Fruit fly (Drosophila melanogaster) whole organism, embryonic: Measurements from ENCODE around the gene CG7987.

Experiments
- Awh ChIP-seq: fragments of 200-800 bp; sonication (Bioruptor generic); IDR thresholded peaks from 2 replicates; pipeline ENCODE4, ENCODE4 v1.3.6; 2022; ENCODE audit warnings: missing biosample characterization, missing genetic modification characterization
- CG10565 ChIP-seq: fragments of 200-800 bp; sonication (Bioruptor generic); optimal IDR thresholded peaks from 3 replicates; lab custom pipeline; 2016; ENCODE audit warnings: missing biosample characterization, mild to moderate bottlenecking, missing genetic modification characterization
- CG11398 ChIP-seq: fragments of 200-800 bp; sonication (Bioruptor generic); optimal IDR thresholded peaks from 2 replicates; lab custom pipeline; 2016; ENCODE audit warnings: missing biosample characterization, missing genetic modification characterization
- CG12236 ChIP-seq: fragments of 200-800 bp; sonication (Bioruptor generic); optimal IDR thresholded peaks from 2 replicates; lab custom pipeline; 2016; ENCODE audit warnings: missing biosample characterization, missing genetic modification characterization
- CG13287 ChIP-seq: fragments of 200-800 bp; sonication (Bioruptor generic); IDR thresholded peaks from 2 replicates; pipeline ENCODE4 v1.3.6; 2022; ENCODE audit warnings: missing biosample characterization, missing genetic modification characterization; ENCODE audit not compliant: partially characterized antibody
- CG13296 ChIP-seq: fragments of 200-800 bp; sonication (Bioruptor generic); optimal IDR thresholded peaks from 3 replicates; lab custom pipeline; 2018; ENCODE audit warnings: missing biosample characterization, mild to moderate bottlenecking, missing genetic modification characterization
- CG17568 ChIP-seq: fragments of 200-800 bp; sonication (Bioruptor generic); optimal IDR thresholded peaks from 2 replicates; lab custom pipeline; 2018; ENCODE audit warnings: missing biosample characterization, mild to moderate bottlenecking, missing genetic modification characterization, moderate library complexity
- CG2202 ChIP-seq: fragments of 200-800 bp; sonication (Bioruptor generic); optimal IDR thresholded peaks from 2 replicates; lab custom pipeline; 2018; ENCODE audit warnings: missing biosample characterization, mild to moderate bottlenecking, missing genetic modification characterization
- CG30020 ChIP-seq: fragments of 200-800 bp; optimal IDR thresholded peaks from 2 replicates; lab custom pipeline; 2019; ENCODE audit warnings: missing biosample characterization, mild to moderate bottlenecking, missing genetic modification characterization, moderate library complexity
- CG31441 ChIP-seq: fragments of 200-800 bp; sonication (Bioruptor generic); IDR thresholded peaks from 2 replicates; pipeline ENCODE4 v1.3.6; 2022; ENCODE audit warnings: missing biosample characterization, missing genetic modification characterization
- CG34422 ChIP-seq: fragments of 200-800 bp; sonication (Bioruptor generic); IDR thresholded peaks from 3 replicates; pipeline ENCODE4 v1.3.6; 2022; ENCODE audit warnings: missing biosample characterization, missing genetic modification characterization
- CG3838 ChIP-seq: fragments of 200-800 bp; sonication (Bioruptor generic); optimal IDR thresholded peaks from 3 replicates; lab custom pipeline; 2016; ENCODE audit warnings: missing biosample characterization, missing genetic modification characterization
- CG5180 ChIP-seq: fragments of 200-800 bp; sonication (Bioruptor generic); optimal IDR thresholded peaks from 3 replicates; lab custom pipeline; 2017; ENCODE audit warnings: missing biosample characterization, missing genetic modification characterization, mild to moderate bottlenecking, moderate library complexity, missing genetic modification reagents
- CG5245 ChIP-seq: fragments of 200-800 bp; sonication (Bioruptor generic); optimal IDR thresholded peaks from 3 replicates; lab custom pipeline; 2016; ENCODE audit warnings: missing biosample characterization, missing genetic modification characterization
- CG6683 ChIP-seq: fragments of 200-800 bp; sonication (Bioruptor generic); optimal IDR thresholded peaks from 2 replicates; lab custom pipeline; 2017; ENCODE audit warnings: missing biosample characterization, mild to moderate bottlenecking, missing genetic modification characterization, missing genetic modification reagents
- CG6813 ChIP-seq: fragments of 200-800 bp; sonication (Bioruptor generic); optimal IDR thresholded peaks from 2 replicates; lab custom pipeline; 2017; ENCODE audit warnings: missing biosample characterization, missing genetic modification characterization, mild to moderate bottlenecking, moderate library complexity, missing genetic modification reagents
- CG7357 ChIP-seq: fragments of 200-800 bp; sonication (Bioruptor generic); IDR thresholded peaks from 3 replicates; pipeline ENCODE4 v1.3.6; 2022; ENCODE audit warnings: missing biosample characterization, missing genetic modification characterization
- CG7556 ChIP-seq: fragments of 200-800 bp; sonication (Bioruptor generic); optimal IDR thresholded peaks from 2 replicates; lab custom pipeline; 2017; ENCODE audit warnings: missing biosample characterization, mild to moderate bottlenecking, missing genetic modification characterization
- CG7839 ChIP-seq: fragments of 200-800 bp; sonication (Bioruptor generic); optimal IDR thresholded peaks from 3 replicates; lab custom pipeline; 2018; ENCODE audit warnings: missing biosample characterization, mild to moderate bottlenecking, missing genetic modification characterization, moderate library complexity
- CG8765 ChIP-seq: fragments of 200-800 bp; sonication (Bioruptor generic); IDR thresholded peaks from 2 replicates; pipeline ENCODE4 v1.3.6; 2022; ENCODE audit warnings: missing biosample characterization, missing genetic modification characterization
- CHES-1-like ChIP-seq: fragments of 200-800 bp; sonication (Bioruptor generic); optimal IDR thresholded peaks from 2 replicates; lab custom pipeline; 2016; ENCODE audit warnings: missing biosample characterization, missing genetic modification characterization
- Chrac-16 ChIP-seq: fragments of 200-800 bp; sonication (Bioruptor generic); optimal IDR thresholded peaks from 3 replicates; lab custom pipeline; 2016; ENCODE audit warnings: missing biosample characterization, missing genetic modification characterization
- CoRest ChIP-seq: fragments of 200-800 bp; sonication (Bioruptor generic); optimal IDR thresholded peaks from 3 replicates; lab custom pipeline; 2018; ENCODE audit warnings: missing biosample characterization, mild to moderate bottlenecking, missing genetic modification characterization, moderate library complexity
- Dref ChIP-seq: fragments of 200-800 bp; sonication (Bioruptor generic); IDR thresholded peaks from 2 replicates; pipeline ENCODE4 v1.3.6; 2022; ENCODE audit warnings: missing biosample characterization, missing genetic modification characterization
- HLH4C ChIP-seq: fragments of 200-800 bp; sonication (Bioruptor generic); IDR thresholded peaks from 3 replicates; pipeline ENCODE4 v1.3.6; 2022; ENCODE audit warnings: missing biosample characterization, missing genetic modification characterization; ENCODE audit not compliant: partially characterized antibody
- HmgZ ChIP-seq: fragments of 200-800 bp; sonication (Bioruptor generic); optimal IDR thresholded peaks from 2 replicates; lab custom pipeline; 2018; ENCODE audit warnings: missing biosample characterization, mild to moderate bottlenecking, missing genetic modification characterization
- Lhr ChIP-seq: fragments of 200-800 bp; sonication (Bioruptor generic); optimal IDR thresholded peaks from 3 replicates; lab custom pipeline; 2017; ENCODE audit warnings: mild to moderate bottlenecking, missing biosample characterization, missing genetic modification reagents, missing genetic modification characterization
- Med ChIP-seq: fragments of 200-800 bp; sonication (Bioruptor generic); peaks from one replicate; lab custom pipeline; 2016; ENCODE audit warnings: missing biosample characterization, missing genetic modification characterization, mild to moderate bottlenecking, inconsistent platforms, moderate library complexity
- NFAT ChIP-seq: fragments of 200-800 bp; sonication (Bioruptor generic); IDR thresholded peaks from 2 replicates; pipeline ENCODE4 v1.3.6; 2022; ENCODE audit warnings: missing biosample characterization, missing genetic modification characterization
- Opbp ChIP-seq: fragments of 200-800 bp; sonication (Bioruptor generic); IDR thresholded peaks from 3 replicates; pipeline ENCODE4 v1.3.6; 2022; ENCODE audit warnings: missing biosample characterization, missing genetic modification characterization; ENCODE audit not compliant: partially characterized antibody
- Six4 ChIP-seq: fragments of 200-800 bp; sonication (Bioruptor generic); optimal IDR thresholded peaks from 2 replicates; lab custom pipeline; 2016; ENCODE audit warnings: missing biosample characterization, missing genetic modification characterization
- amos ChIP-seq: fragments of 200-800 bp; sonication (Bioruptor generic); IDR thresholded peaks from 2 replicates; pipeline ENCODE4 v1.3.6; 2022; ENCODE audit warnings: missing biosample characterization, missing genetic modification characterization; ENCODE audit not compliant: partially characterized antibody
- bab2 ChIP-seq: fragments of 200-800 bp; sonication (Bioruptor generic); optimal IDR thresholded peaks from 2 replicates; lab custom pipeline; 2016; ENCODE audit warnings: missing biosample characterization, missing genetic modification characterization
- cad ChIP-seq: fragments of >200 bp; optimal IDR thresholded peaks from 2 replicates; lab custom pipeline; 2017; ENCODE audit warnings: missing biosample characterization, missing genetic modification characterization
- caup ChIP-seq: fragments of 200-800 bp; sonication (Bioruptor generic); optimal IDR thresholded peaks from 3 replicates; lab custom pipeline; 2017; ENCODE audit warnings: missing biosample characterization, mild to moderate bottlenecking, missing genetic modification characterization, moderate library complexity; ENCODE audit not compliant: severe bottlenecking
- chif ChIP-seq, 2 experiments: fragments of 200-800 bp; sonication (Bioruptor generic); optimal IDR thresholded peaks; 3 replicates each; lab custom pipeline; 2016; ENCODE audit warnings: missing biosample characterization in 2 of 2, missing genetic modification characterization in 2 of 2
- dysf ChIP-seq: fragments of 200-800 bp; sonication (Bioruptor generic); IDR thresholded peaks from 3 replicates; pipeline ENCODE4 v1.3.6; 2022; ENCODE audit warnings: missing biosample characterization, missing genetic modification characterization
- fd96Cb ChIP-seq: fragments of 200-800 bp; sonication (Bioruptor generic); optimal IDR thresholded peaks from 2 replicates; lab custom pipeline; 2018; ENCODE audit warnings: missing biosample characterization, mild to moderate bottlenecking, missing genetic modification characterization, moderate library complexity
- gfzf ChIP-seq: fragments of 200-800 bp; sonication (Bioruptor generic); optimal IDR thresholded peaks from 2 replicates; lab custom pipeline; 2016; ENCODE audit warnings: missing biosample characterization, mild to moderate bottlenecking, missing genetic modification characterization, moderate library complexity
- gsb ChIP-seq: fragments of 200-800 bp; sonication (Bioruptor generic); IDR thresholded peaks from 2 replicates; pipeline ENCODE4 v1.3.6; 2022; ENCODE audit warnings: missing biosample characterization, missing genetic modification characterization
- ham ChIP-seq: fragments of 200-800 bp; sonication (Bioruptor generic); IDR thresholded peaks from 2 replicates; pipeline ENCODE4 v1.3.6; 2022; ENCODE audit warnings: missing biosample characterization, missing genetic modification characterization
- lilli ChIP-seq: fragments of 200-800 bp; sonication (Bioruptor generic); optimal IDR thresholded peaks from 3 replicates; lab custom pipeline; 2016; ENCODE audit warnings: missing biosample characterization, missing genetic modification characterization
- maf-S ChIP-seq: fragments of 200-800 bp; sonication (Bioruptor generic); optimal IDR thresholded peaks from 2 replicates; lab custom pipeline; 2016; ENCODE audit warnings: missing biosample characterization, missing genetic modification characterization
- shn ChIP-seq: fragments of 200-800 bp; sonication (Bioruptor generic); optimal IDR thresholded peaks from 3 replicates; lab custom pipeline; 2016; ENCODE audit warnings: missing biosample characterization, missing genetic modification characterization
- sna ChIP-seq: fragments of 200-800 bp; sonication (Bioruptor generic); IDR thresholded peaks from 2 replicates; pipeline ENCODE4 v1.3.6; 2022; ENCODE audit warnings: missing biosample characterization, missing genetic modification characterization; ENCODE audit not compliant: partially characterized antibody
- sr ChIP-seq: fragments of 200-800 bp; sonication (Bioruptor generic); IDR thresholded peaks from 3 replicates; pipeline ENCODE4 v1.3.6; 2022; ENCODE audit warnings: missing biosample characterization, missing genetic modification characterization
- tap ChIP-seq: fragments of 200-800 bp; optimal IDR thresholded peaks from 3 replicates; lab custom pipeline; 2019; ENCODE audit warnings: missing biosample characterization, mild to moderate bottlenecking, missing genetic modification characterization, moderate library complexity
- unc-4 ChIP-seq: fragments of 200-800 bp; sonication (Bioruptor generic); IDR thresholded peaks from 2 replicates; pipeline ENCODE4 v1.3.6; 2022; ENCODE audit warnings: missing biosample characterization, missing genetic modification characterization; ENCODE audit not compliant: partially characterized antibody
- vfl ChIP-seq: fragments of 200-800 bp; sonication (Bioruptor generic); optimal IDR thresholded peaks from 2 replicates; lab custom pipeline; 2016; ENCODE audit warnings: missing biosample characterization, missing genetic modification characterization
- yki ChIP-seq: fragments of >200 bp; optimal IDR thresholded peaks from 3 replicates; lab custom pipeline; 2018
- zfh1 ChIP-seq: fragments of 200-800 bp; sonication (Bioruptor generic); IDR thresholded peaks from 3 replicates; pipeline ENCODE4 v1.3.6; 2022; ENCODE audit warnings: missing biosample characterization, missing genetic modification characterization

CG7987 gene

dm6 chr3R:14624088-14624619, 48.5 kb upstream of the CG7987 start (continued):
- TF ChIP-seq Awh (GFP tag; lab: Robert Waterston, UW), result 0 out of 2 replicates have a peak, but pooled peaks have one; percentile 19
- no peak for TF ChIP-seq yki (lab: Kevin White, UChicago)
- peak; percentile 43 for TF ChIP-seq shn (GFP tag; lab: Kevin White, UChicago)
- peak; percentile 79 for TF ChIP-seq CG7556 (GFP tag; lab: Kevin White, UChicago)
- TF ChIP-seq Dref (GFP tag; lab: Robert Waterston, UW), result no peak
- TF ChIP-seq CHES-1-like (GFP tag; lab: Kevin White, UChicago), result no peak
- TF ChIP-seq CG10565 (GFP tag; lab: Kevin White, UChicago), result no peak
- peak; percentile 44 for TF ChIP-seq fd96Cb (tag; lab: Kevin White, UChicago)
- no peak for TF ChIP-seq Lhr (GFP tag; lab: Kevin White, UChicago)
- no peak for TF ChIP-seq CG8765 (GFP tag; lab: Robert Waterston, UW)
- no peak for TF ChIP-seq CG6683 (GFP tag; lab: Kevin White, UChicago)
- TF ChIP-seq bab2 (GFP tag; lab: Kevin White, UChicago), result peak; percentile 20
- TF ChIP-seq ham (GFP tag; lab: Robert Waterston, UW), result no peak
- peak; percentile 47 for TF ChIP-seq CoRest (tag; lab: Kevin White, UChicago)
- TF ChIP-seq CG2202, result peak; percentile 57
- no peak for TF ChIP-seq amos
- TF ChIP-seq Chrac-16, result peak; percentile 58
- no peak for TF ChIP-seq CG7357 (GFP tag; lab: Robert Waterston, UW)
- no peak for TF ChIP-seq CG30020 (tag; lab: Kevin White, UChicago)
- TF ChIP-seq NFAT (GFP tag; lab: Robert Waterston, UW), result no peak
- TF ChIP-seq CG6813 (GFP tag; lab: Kevin White, UChicago), result peak; percentile 49
- TF ChIP-seq gsb (GFP tag; lab: Robert Waterston, UW), result no peak
- no peak for TF ChIP-seq CG13296 (GFP tag; lab: Kevin White, UChicago)
- no peak for TF ChIP-seq CG13287 (GFP tag; lab: Robert Waterston, UW)
- no peak for TF ChIP-seq CG5245 (GFP tag; lab: Kevin White, UChicago)
- no peak for TF ChIP-seq CG34422 (GFP tag; lab: Robert Waterston, UW)
- no peak for TF ChIP-seq CG11398 (GFP tag; lab: Kevin White, UChicago)
- peak; percentile 55; the same call in 2 of the 3 replicates for TF ChIP-seq zfh1
- no peak for TF ChIP-seq cad (GFP tag; lab: Kevin White, UChicago)
- TF ChIP-seq sna, result no peak
- TF ChIP-seq unc-4 (GFP tag; lab: Robert Waterston, UW), result no peak
- peak; percentile 12 for TF ChIP-seq maf-S
- no peak for TF ChIP-seq CG3838 (GFP tag; lab: Kevin White, UChicago)
- no peak for TF ChIP-seq CG17568 (GFP tag; lab: Kevin White, UChicago)
- TF ChIP-seq Med (GFP tag; lab: Kevin White, UChicago), result peak; percentile 86
- peak; percentile 51 for TF ChIP-seq lilli
- TF ChIP-seq CG5180, result no peak
- TF ChIP-seq Six4, result peak; percentile 58
- no peak for TF ChIP-seq Opbp (GFP tag; lab: Robert Waterston, UW)
- TF ChIP-seq vfl (GFP tag; lab: Kevin White, UChicago), result no peak
- TF ChIP-seq CG7839 (tag; lab: Kevin White, UChicago), result peak; percentile 70
- no peak for TF ChIP-seq tap (tag; lab: Kevin White, UChicago)
- TF ChIP-seq HmgZ (tag; lab: Kevin White, UChicago), result no peak
- no peak; the same call in none of the 2 replicates for TF ChIP-seq CG31441 (GFP tag; lab: Robert Waterston, UW)
- TF ChIP-seq caup, result no peak
- no peak; the same call in 2 of the 3 replicates for TF ChIP-seq dysf (GFP tag; lab: Robert Waterston, UW)
- TF ChIP-seq HLH4C (GFP tag; lab: Robert Waterston, UW), result no peak
- TF ChIP-seq CG12236 (GFP tag; lab: Kevin White, UChicago), result peak; percentile 10
- no peak for TF ChIP-seq gfzf
- TF ChIP-seq sr (GFP tag; lab: Robert Waterston, UW), result no peak
- peak in 1 of 2 experiments; percentile 58 for TF ChIP-seq chif (GFP tag; optimal IDR thresholded peaks at IDR 0.05; lab: Kevin White, UChicago)
